Worm (Caenorhabditis elegans) whole organism, young adult: Measurements from ENCODE around the gene ZC132.9.
A peak's percentile ranks its signal among the peaks of the same experiment; 100 is the strongest.

Experiments used
- B0261.1 ChIP-seq: sonication (generic microtip); optimal IDR thresholded peaks from 2 replicates; lab custom pipeline; 2016; ENCODE audit warnings: mild to moderate bottlenecking, missing genetic modification characterization, moderate library complexity, missing compliant biosample characterization
- C17E4.6 ChIP-seq: fragments of 200-800 bp; sonication (Bioruptor generic); IDR thresholded peaks from 2 replicates; pipeline ENCODE4 v1.3.6; 2022; ENCODE audit warnings: missing genetic modification reagents, missing genetic modification characterization, missing compliant biosample characterization
- F23B12.7 ChIP-seq: sonication (generic microtip); optimal IDR thresholded peaks from 2 replicates; lab custom pipeline; 2017; ENCODE audit warnings: missing genetic modification characterization, mild to moderate bottlenecking, missing compliant biosample characterization, antibody characterized with exemption, moderate library complexity; ENCODE audit not compliant: insufficient read depth
- F33H1.4 ChIP-seq: fragments of 200-800 bp; sonication (Bioruptor generic); IDR thresholded peaks from 2 replicates; pipeline ENCODE4 v1.3.6; 2022; ENCODE audit warnings: missing genetic modification reagents, missing genetic modification characterization, missing compliant biosample characterization
- F49E8.2 ChIP-seq: sonication (generic microtip); optimal IDR thresholded peaks from 3 replicates; lab custom pipeline; 2017; ENCODE audit warnings: missing genetic modification characterization, mild to moderate bottlenecking, missing compliant biosample characterization, antibody characterized with exemption, moderate library complexity; ENCODE audit not compliant: insufficient read depth
- F55B11.4 ChIP-seq: sonication (generic microtip); optimal IDR thresholded peaks from 2 replicates; lab custom pipeline; 2016; ENCODE audit warnings: missing compliant biosample characterization, missing genetic modification characterization, borderline replicate concordance; ENCODE audit not compliant: insufficient read depth
- F57C9.4 ChIP-seq: sonication (generic microtip); optimal IDR thresholded peaks from 2 replicates; lab custom pipeline; 2017; ENCODE audit warnings: mild to moderate bottlenecking, missing genetic modification characterization, missing compliant biosample characterization
- Y53F4B.3 ChIP-seq: fragments of 200-800 bp; sonication (Bioruptor generic); IDR thresholded peaks from 2 replicates; pipeline ENCODE4 v1.3.6; 2022; ENCODE audit warnings: missing genetic modification reagents, missing genetic modification characterization, missing compliant biosample characterization
- Y79H2A.3 ChIP-seq: fragments of 200-800 bp; sonication (Bioruptor generic); conservative IDR thresholded peaks from 2 replicates; pipeline ENCODE4 v1.3.6; 2022; ENCODE audit warnings: missing genetic modification reagents, missing genetic modification characterization, missing compliant biosample characterization
- akir-1 ChIP-seq: fragments of 200-800 bp; sonication (Bioruptor generic); optimal IDR thresholded peaks from 2 replicates; lab custom pipeline; 2018; ENCODE audit warnings: mild to moderate bottlenecking, missing genetic modification characterization, moderate library complexity, missing compliant biosample characterization
- atf-7 ChIP-seq: sonication (generic microtip); optimal IDR thresholded peaks from 2 replicates; lab custom pipeline; 2017; ENCODE audit warnings: mild to moderate bottlenecking, missing genetic modification characterization, missing compliant biosample characterization
- attf-6 ChIP-seq: fragments of 200-800 bp; sonication (Bioruptor generic); IDR thresholded peaks from 2 replicates; pipeline ENCODE4 v1.3.6; 2022; ENCODE audit warnings: missing genetic modification reagents, missing genetic modification characterization, missing compliant biosample characterization
- bed-1 ChIP-seq: fragments of 200-800 bp; sonication (Bioruptor generic); IDR thresholded peaks from 2 replicates; pipeline ENCODE4 v1.3.6; 2022; ENCODE audit warnings: missing genetic modification reagents, missing genetic modification characterization, missing compliant biosample characterization
- cebp-1 ChIP-seq, 2 experiments: fragments of 200-800 bp in 1 of 2; sonication (Bioruptor generic) in 1 of 2; sonication (generic microtip) in 1 of 2; IDR thresholded peaks in 1 of 2; optimal IDR thresholded peaks in 1 of 2; 2 replicates each; pipeline versions ENCODE4 v1.3.6 to Lab custom; 2017 to 2022; ENCODE audit warnings: missing compliant biosample characterization in 2 of 2, missing genetic modification characterization in 2 of 2, mild to moderate bottlenecking in 1 of 2, missing genetic modification reagents in 1 of 2, moderate library complexity in 1 of 2
- cebp-2 ChIP-seq: fragments of 200-800 bp; sonication (Bioruptor generic); IDR thresholded peaks from 2 replicates; pipeline ENCODE4 v1.3.6; 2022; ENCODE audit warnings: missing genetic modification characterization, missing compliant biosample characterization
- die-1 ChIP-seq: sonication (generic microtip); optimal IDR thresholded peaks from 2 replicates; lab custom pipeline; 2016; ENCODE audit warnings: missing genotype, mild to moderate bottlenecking, missing genetic modification characterization, missing compliant biosample characterization
- dox-1 ChIP-seq: fragments of 200-800 bp; sonication (Bioruptor generic); IDR thresholded peaks from 2 replicates; pipeline ENCODE4 v1.3.6; 2022; ENCODE audit warnings: missing genetic modification reagents, missing genetic modification characterization, missing compliant biosample characterization
- egrh-3 ChIP-seq: fragments of 200-800 bp; sonication (Bioruptor generic); IDR thresholded peaks from 2 replicates; pipeline ENCODE4 v1.3.6; 2022; ENCODE audit warnings: missing genetic modification reagents, missing genetic modification characterization, missing compliant biosample characterization
- ekl-4 ChIP-seq: fragments of 200-800 bp; sonication (Bioruptor generic); IDR thresholded peaks from 2 replicates; pipeline ENCODE4 v1.3.6; 2022; ENCODE audit warnings: missing genetic modification reagents, missing genetic modification characterization, missing compliant biosample characterization
- fkh-3 ChIP-seq: sonication (generic microtip); optimal IDR thresholded peaks from 2 replicates; lab custom pipeline; 2016; ENCODE audit warnings: mild to moderate bottlenecking, missing genetic modification characterization, missing compliant biosample characterization
- hmg-1.2 ChIP-seq: fragments of 200-800 bp; sonication (Bioruptor generic); IDR thresholded peaks from 2 replicates; pipeline ENCODE4 v1.3.6; 2022; ENCODE audit warnings: missing genetic modification reagents, missing genetic modification characterization, missing compliant biosample characterization
- hrde-1 ChIP-seq: sonication (generic microtip); optimal IDR thresholded peaks from 2 replicates; lab custom pipeline; 2016; ENCODE audit warnings: missing genetic modification characterization, mild to moderate bottlenecking, missing compliant biosample characterization, moderate library complexity, missing genotype, missing genetic modification reagents, borderline replicate concordance
- hsf-1 ChIP-seq: fragments of 200-800 bp; sonication (Bioruptor generic); IDR thresholded peaks from 2 replicates; pipeline ENCODE4 v1.3.6; 2022; ENCODE audit warnings: missing genetic modification reagents, missing genetic modification characterization, missing compliant biosample characterization
- lag-1 ChIP-seq: fragments of 200-800 bp; sonication (Bioruptor generic); IDR thresholded peaks from 2 replicates; pipeline ENCODE4 v1.3.6; 2022; ENCODE audit warnings: missing genetic modification reagents, missing genetic modification characterization, missing compliant biosample characterization
- lin-35 ChIP-seq, 3 experiments: fragments of 150-350 bp in 2 of 3; sonication (generic microtip) in 1 of 3; optimal IDR thresholded peaks; 2 replicates each; lab custom pipeline; 2014 to 2018; ENCODE audit warnings: missing biosample characterization in 3 of 3, missing genetic modification characterization in 3 of 3, missing genetic modification reagents in 3 of 3
- lin-54 ChIP-seq: fragments of 200-800 bp; sonication (Bioruptor generic); optimal IDR thresholded peaks from 2 replicates; lab custom pipeline; 2018; ENCODE audit warnings: mild to moderate bottlenecking, missing genetic modification characterization, missing compliant biosample characterization
- lir-1 ChIP-seq: fragments of 200-800 bp; sonication (Bioruptor generic); conservative IDR thresholded peaks from 2 replicates; pipeline ENCODE4 v1.3.6; 2022; ENCODE audit warnings: missing genetic modification reagents, missing genetic modification characterization, missing compliant biosample characterization
- madf-8 ChIP-seq: fragments of 200-800 bp; sonication (Bioruptor generic); conservative IDR thresholded peaks from 2 replicates; pipeline ENCODE4 v1.3.6; 2022; ENCODE audit warnings: missing genetic modification reagents, missing genetic modification characterization, missing compliant biosample characterization
- mcd-1 ChIP-seq: fragments of 200-800 bp; sonication (Bioruptor generic); IDR thresholded peaks from 2 replicates; pipeline ENCODE4 v1.3.6; 2022; ENCODE audit warnings: missing genetic modification reagents, missing genetic modification characterization, missing compliant biosample characterization
- mes-4 ChIP-seq: sonication (generic microtip); optimal IDR thresholded peaks from 2 replicates; lab custom pipeline; 2016; ENCODE audit warnings: missing genotype, missing genetic modification characterization, missing compliant biosample characterization
- nhr-179 ChIP-seq: sonication (generic microtip); optimal IDR thresholded peaks from 2 replicates; lab custom pipeline; 2016; ENCODE audit warnings: mild to moderate bottlenecking, missing genetic modification characterization, missing compliant biosample characterization
- nhr-80 ChIP-seq: sonication (generic microtip); optimal IDR thresholded peaks from 2 replicates; lab custom pipeline; 2016; ENCODE audit warnings: missing genetic modification characterization, missing compliant biosample characterization
- pbrm-1 ChIP-seq: fragments of 200-800 bp; sonication (Bioruptor generic); IDR thresholded peaks from 2 replicates; pipeline ENCODE4 v1.3.6; 2022; ENCODE audit warnings: missing genetic modification reagents, missing genetic modification characterization, missing compliant biosample characterization
- pha-4 ChIP-seq: fragments of 150-350 bp; sonication (generic microtip); optimal IDR thresholded peaks from 2 replicates; lab custom pipeline; 2014; ENCODE audit warnings: missing biosample characterization, missing genetic modification reagents, missing genetic modification characterization
- repo-1 ChIP-seq: sonication (generic microtip); optimal IDR thresholded peaks from 2 replicates; lab custom pipeline; 2017; ENCODE audit warnings: mild to moderate bottlenecking, missing genetic modification characterization, missing compliant biosample characterization
- tbx-9 ChIP-seq: sonication (generic microtip); optimal IDR thresholded peaks from 2 replicates; lab custom pipeline; 2016; ENCODE audit warnings: borderline replicate concordance, missing genetic modification characterization, inconsistent platforms, missing compliant biosample characterization
- zfh-2 ChIP-seq: fragments of 200-800 bp; sonication (Bioruptor generic); conservative IDR thresholded peaks from 2 replicates; pipeline ENCODE4 v1.3.6; 2022; ENCODE audit warnings: missing genetic modification reagents, missing genetic modification characterization, missing compliant biosample characterization
- zim-3 ChIP-seq: sonication (generic microtip); optimal IDR thresholded peaks from 2 replicates; lab custom pipeline; 2017; ENCODE audit warnings: mild to moderate bottlenecking, missing genetic modification characterization, moderate library complexity, missing compliant biosample characterization

ZC132.9 gene

ce11 chrV:4345714-4346113, 25.9 kb upstream of the ZC132.9 start, which contains the start of gene figl-1 (continued):
- TF ChIP-seq lin-54 (peak; percentile 32), atf-7 (tag; lab: Kevin White, UChicago) (no peak), hsf-1 (GFP tag; lab: Robert Waterston, UW) (no peak), F23B12.7 (no peak), dox-1 (GFP tag; lab: Robert Waterston, UW) (no peak), F55B11.4 (no peak), nhr-80 (tag; lab: Kevin White, UChicago) (no peak), Y53F4B.3 (no peak), B0261.1 (no peak), attf-6 (GFP tag; lab: Robert Waterston, UW) (no peak), hmg-1.2 (no peak), fkh-3 (no peak), egrh-3 (GFP tag; lab: Robert Waterston, UW) (no peak), F57C9.4 (tag; lab: Kevin White, UChicago) (no peak), tbx-9 (tag; lab: Kevin White, UChicago) (no peak), akir-1 (GFP tag; lab: Kevin White, UChicago) (no peak), lin-35 (GFP tag; optimal IDR thresholded peaks at IDR 0.05; lab: Kevin White, UChicago) (no peak), C17E4.6 (GFP tag; lab: Robert Waterston, UW) (no peak), ekl-4 (GFP tag; lab: Robert Waterston, UW) (no peak), F33H1.4 (GFP tag; lab: Robert Waterston, UW) (peak; percentile 25; the same call in 1 of the 2 replicates), zfh-2 (GFP tag; lab: Robert Waterston, UW) (no peak), mcd-1 (GFP tag; lab: Robert Waterston, UW) (peak; percentile 40; the same call in 1 of the 2 replicates), Y79H2A.3 (no peak), F49E8.2 (tag; lab: Kevin White, UChicago) (peak; percentile 27), lir-1 (GFP tag; lab: Robert Waterston, UW) (no peak), pbrm-1 (GFP tag; lab: Robert Waterston, UW) (peak; percentile 23; the same call in 1 of the 2 replicates), lag-1 (GFP tag; lab: Robert Waterston, UW) (no peak), cebp-2 (GFP tag; lab: Robert Waterston, UW) (no peak), bed-1 (GFP tag; lab: Robert Waterston, UW) (no peak), zim-3 (tag; lab: Kevin White, UChicago) (peak; percentile 12), pha-4 (tag; lab: Kevin White, UChicago) (no peak), mes-4 (tag; lab: Kevin White, UChicago) (no peak), repo-1 (tag; lab: Kevin White, UChicago) (no peak), die-1 (no peak), madf-8 (GFP tag; lab: Robert Waterston, UW) (no peak), nhr-179 (tag; lab: Kevin White, UChicago) (no peak)

ce11 chrV:4341736-4342135, 22.0 kb upstream of the ZC132.9 start:
- TF ChIP-seq hrde-1 (tag; lab: Kevin White, UChicago): no peak
- peak; percentile 72; the same call in 1 of the 2 replicates for TF ChIP-seq cebp-1 (GFP tag; IDR thresholded peaks at IDR 0.05; lab: Robert Waterston, UW)
- TF ChIP-seq cebp-1 (tag; optimal IDR thresholded peaks at IDR 0.05; lab: Kevin White, UChicago): peak; percentile 88
- TF ChIP-seq, all 124 proteins: peak for 1
